Fruit fly (Drosophila melanogaster) whole organism, embryonic: ENCODE results near the gene CG32369.

Experiments
- Atf-2 ChIP-seq: fragments of 200-800 bp; sonication (Bioruptor generic); optimal IDR thresholded peaks from 2 replicates; lab custom pipeline; 2016; ENCODE audit warnings: missing biosample characterization, missing genetic modification characterization
- CG10147 ChIP-seq: fragments of 200-800 bp; sonication (Bioruptor generic); optimal IDR thresholded peaks from 2 replicates; lab custom pipeline; 2019; ENCODE audit warnings: missing biosample characterization, mild to moderate bottlenecking, missing genetic modification characterization, moderate library complexity
- CG10267 ChIP-seq: fragments of 200-800 bp; sonication (Bioruptor generic); optimal IDR thresholded peaks from 2 replicates; lab custom pipeline; 2018; ENCODE audit warnings: missing biosample characterization, mild to moderate bottlenecking, missing genetic modification characterization, moderate library complexity
- CG10959 ChIP-seq: fragments of 200-800 bp; sonication (Bioruptor generic); IDR thresholded peaks from 2 replicates; pipeline ENCODE4 v1.3.6; 2022; ENCODE audit warnings: missing biosample characterization, missing genetic modification characterization
- CG12299 ChIP-seq: fragments of 200-800 bp; sonication (Bioruptor generic); optimal IDR thresholded peaks from 2 replicates; lab custom pipeline; 2018; ENCODE audit warnings: missing biosample characterization, mild to moderate bottlenecking, missing genetic modification characterization
- CG12744 ChIP-seq: fragments of 200-800 bp; sonication (Bioruptor generic); optimal IDR thresholded peaks from 2 replicates; lab custom pipeline; 2016; ENCODE audit warnings: missing biosample characterization, missing genetic modification characterization
- CG14050 ChIP-seq: fragments of 200-800 bp; sonication (Bioruptor generic); IDR thresholded peaks from 3 replicates; pipeline ENCODE4 v1.3.6; 2022; ENCODE audit warnings: missing biosample characterization, missing genetic modification characterization
- CG15073 ChIP-seq: fragments of 200-800 bp; sonication (Bioruptor generic); optimal IDR thresholded peaks from 2 replicates; lab custom pipeline; 2016; ENCODE audit warnings: missing biosample characterization, missing genetic modification characterization
- CG16863 ChIP-seq: fragments of 200-800 bp; sonication (Bioruptor generic); optimal IDR thresholded peaks from 3 replicates; lab custom pipeline; 2016; ENCODE audit warnings: missing biosample characterization, missing genetic modification characterization
- CG2678 ChIP-seq: fragments of 200-800 bp; sonication (Bioruptor generic); optimal IDR thresholded peaks from 3 replicates; lab custom pipeline; 2019; ENCODE audit warnings: missing biosample characterization, mild to moderate bottlenecking, missing genetic modification characterization, moderate library complexity
- CG33557 ChIP-seq: fragments of 200-800 bp; sonication (Bioruptor generic); optimal IDR thresholded peaks from 2 replicates; lab custom pipeline; 2019; ENCODE audit warnings: missing biosample characterization, mild to moderate bottlenecking, missing genetic modification characterization, moderate library complexity
- CG3407 ChIP-seq: fragments of 200-800 bp; sonication (Bioruptor generic); optimal IDR thresholded peaks from 2 replicates; lab custom pipeline; 2018; ENCODE audit warnings: missing biosample characterization, mild to moderate bottlenecking, missing genetic modification characterization
- CG34376 ChIP-seq: fragments of 200-800 bp; sonication (Bioruptor generic); optimal IDR thresholded peaks from 2 replicates; lab custom pipeline; 2018; ENCODE audit warnings: missing biosample characterization, mild to moderate bottlenecking, missing genetic modification characterization
- CG3995 ChIP-seq: fragments of 200-800 bp; sonication (Bioruptor generic); optimal IDR thresholded peaks from 3 replicates; lab custom pipeline; 2016; ENCODE audit warnings: missing biosample characterization, missing genetic modification characterization
- CG42726 ChIP-seq: fragments of 200-800 bp; sonication (Bioruptor generic); IDR thresholded peaks from 2 replicates; pipeline ENCODE4 v1.3.6; 2022; ENCODE audit warnings: missing biosample characterization, missing genetic modification characterization; ENCODE audit not compliant: partially characterized antibody
- CG4707 ChIP-seq: fragments of 200-800 bp; sonication (Bioruptor generic); optimal IDR thresholded peaks from 2 replicates; lab custom pipeline; 2018; ENCODE audit warnings: missing biosample characterization, mild to moderate bottlenecking, missing genetic modification characterization, moderate library complexity
- CG4730 ChIP-seq: fragments of 200-800 bp; sonication (Bioruptor generic); IDR thresholded peaks from 2 replicates; pipeline ENCODE4 v1.3.6; 2022; ENCODE audit warnings: missing biosample characterization, missing genetic modification characterization
- CG4854 ChIP-seq: fragments of 200-800 bp; sonication (Bioruptor generic); optimal IDR thresholded peaks from 2 replicates; lab custom pipeline; 2016; ENCODE audit warnings: missing biosample characterization, missing genetic modification characterization, inconsistent platforms
- CG5180 ChIP-seq: fragments of 200-800 bp; sonication (Bioruptor generic); optimal IDR thresholded peaks from 3 replicates; lab custom pipeline; 2017; ENCODE audit warnings: missing biosample characterization, missing genetic modification characterization, mild to moderate bottlenecking, moderate library complexity, missing genetic modification reagents
- CG7556 ChIP-seq: fragments of 200-800 bp; sonication (Bioruptor generic); optimal IDR thresholded peaks from 2 replicates; lab custom pipeline; 2017; ENCODE audit warnings: missing biosample characterization, mild to moderate bottlenecking, missing genetic modification characterization
- CG7928 ChIP-seq: fragments of 200-800 bp; sonication (Bioruptor generic); optimal IDR thresholded peaks from 2 replicates; lab custom pipeline; 2017; ENCODE audit warnings: missing biosample characterization, mild to moderate bottlenecking, missing genetic modification characterization
- CG8281 ChIP-seq: fragments of 200-800 bp; sonication (Bioruptor generic); optimal IDR thresholded peaks from 2 replicates; lab custom pipeline; 2018; ENCODE audit warnings: missing biosample characterization, mild to moderate bottlenecking, missing genetic modification characterization, moderate library complexity
- CG9215 ChIP-seq: fragments of 200-800 bp; sonication (Bioruptor generic); IDR thresholded peaks from 2 replicates; pipeline ENCODE4 v1.3.6; 2022; ENCODE audit warnings: missing biosample characterization, missing genetic modification characterization
- E2f1 ChIP-seq: fragments of 200-800 bp; sonication (Bioruptor generic); IDR thresholded peaks from 2 replicates; pipeline ENCODE4 v1.3.6; 2022; ENCODE audit warnings: missing biosample characterization, missing genetic modification characterization
- ERR ChIP-seq: fragments of 200-800 bp; sonication (Bioruptor generic); optimal IDR thresholded peaks from 2 replicates; lab custom pipeline; 2016; ENCODE audit warnings: missing biosample characterization, missing genetic modification characterization
- Hr51 ChIP-seq, 2 experiments: fragments of 200-800 bp; sonication (Bioruptor generic); optimal IDR thresholded peaks; 2 replicates in 1 of 2; 3 replicates in 1 of 2; lab custom pipeline; 2016 to 2018; ENCODE audit warnings: missing biosample characterization in 2 of 2, missing genetic modification characterization in 2 of 2, mild to moderate bottlenecking in 1 of 2, moderate library complexity in 1 of 2
- Hr78 ChIP-seq, 2 experiments: fragments of 200-800 bp in 1 of 2; fragments of >200 bp in 1 of 2; sonication (Bioruptor generic) in 1 of 2; optimal IDR thresholded peaks; 2 replicates each; lab custom pipeline; 2017 to 2019; ENCODE audit warnings: missing biosample characterization in 2 of 2, missing genetic modification characterization in 2 of 2, mild to moderate bottlenecking in 1 of 2, moderate library complexity in 1 of 2
- Hsf ChIP-seq: fragments of 200-800 bp; sonication (Bioruptor generic); optimal IDR thresholded peaks from 3 replicates; lab custom pipeline; 2016; ENCODE audit warnings: missing biosample characterization, missing genetic modification characterization
- Mad ChIP-seq: fragments of 200-800 bp; sonication (Bioruptor generic); optimal IDR thresholded peaks from 2 replicates; lab custom pipeline; 2016; ENCODE audit warnings: missing biosample characterization, missing genetic modification characterization
- Nf-YC ChIP-seq: fragments of 200-800 bp; optimal IDR thresholded peaks from 3 replicates; lab custom pipeline; 2019; ENCODE audit warnings: missing biosample characterization, mild to moderate bottlenecking, missing genetic modification characterization, moderate library complexity
- NfI ChIP-seq: fragments of 200-800 bp; sonication (Bioruptor generic); optimal IDR thresholded peaks from 3 replicates; lab custom pipeline; 2018; ENCODE audit warnings: missing biosample characterization, mild to moderate bottlenecking, missing genetic modification characterization, moderate library complexity
- Ptx1 ChIP-seq: fragments of 200-800 bp; sonication (Bioruptor generic); IDR thresholded peaks from 2 replicates; pipeline ENCODE4 v1.3.6; 2022; ENCODE audit warnings: missing biosample characterization, missing genetic modification characterization
- YL-1 ChIP-seq: fragments of 200-800 bp; sonication (Bioruptor generic); optimal IDR thresholded peaks from 3 replicates; lab custom pipeline; 2017; ENCODE audit warnings: missing biosample characterization, mild to moderate bottlenecking, missing genetic modification characterization
- bigmax ChIP-seq: fragments of 200-800 bp; sonication (Bioruptor generic); optimal IDR thresholded peaks from 2 replicates; lab custom pipeline; 2018; ENCODE audit warnings: missing biosample characterization, mild to moderate bottlenecking, missing genetic modification characterization
- chm ChIP-seq: fragments of 200-800 bp; sonication (Bioruptor generic); IDR thresholded peaks from 2 replicates; pipeline ENCODE4 v1.3.6; 2022; ENCODE audit warnings: missing biosample characterization, missing genetic modification characterization
- chn ChIP-seq: fragments of 200-800 bp; sonication (Bioruptor generic); optimal IDR thresholded peaks from 2 replicates; lab custom pipeline; 2016; ENCODE audit warnings: missing biosample characterization, missing genetic modification characterization
- croc ChIP-seq: fragments of 200-800 bp; sonication (Bioruptor generic); conservative IDR thresholded peaks from 3 replicates; pipeline ENCODE4 v1.3.6; 2022; ENCODE audit warnings: missing biosample characterization, missing genetic modification characterization
- crp ChIP-seq, 2 experiments: fragments of 200-800 bp; sonication (Bioruptor generic); optimal IDR thresholded peaks; 2 replicates in 1 of 2; 3 replicates in 1 of 2; lab custom pipeline; 2017; ENCODE audit warnings: missing biosample characterization in 2 of 2, missing genetic modification characterization in 2 of 2, mild to moderate bottlenecking in 1 of 2, moderate library complexity in 1 of 2
- disco-r ChIP-seq: fragments of 200-800 bp; sonication (Bioruptor generic); optimal IDR thresholded peaks from 2 replicates; lab custom pipeline; 2016; ENCODE audit warnings: missing biosample characterization, missing genetic modification characterization
- gro ChIP-seq: fragments of 200-800 bp; sonication (Bioruptor generic); optimal IDR thresholded peaks from 2 replicates; lab custom pipeline; 2016; ENCODE audit warnings: missing biosample characterization, missing genetic modification characterization
- gt ChIP-seq: fragments of 200-800 bp; sonication (Bioruptor generic); IDR thresholded peaks from 2 replicates; pipeline ENCODE4 v1.3.6; 2022; ENCODE audit warnings: missing biosample characterization, missing genetic modification characterization
- inv ChIP-seq: fragments of 200-800 bp; sonication (Bioruptor generic); IDR thresholded peaks from 2 replicates; pipeline ENCODE4 v1.3.6; 2022; ENCODE audit warnings: missing biosample characterization, missing genetic modification characterization; ENCODE audit not compliant: partially characterized antibody
- lov ChIP-seq, 2 experiments: fragments of 200-800 bp in 1 of 2; fragments of >200 bp in 1 of 2; sonication (Bioruptor generic) in 1 of 2; IDR thresholded peaks in 1 of 2; optimal IDR thresholded peaks in 1 of 2; 2 replicates in 1 of 2; 3 replicates in 1 of 2; pipeline versions ENCODE4 v1.3.6 to Lab custom; 2017 to 2022; ENCODE audit warnings: missing biosample characterization in 1 of 2, missing genetic modification characterization in 1 of 2
- peb ChIP-seq: fragments of 200-800 bp; sonication (Bioruptor generic); IDR thresholded peaks from 2 replicates; pipeline ENCODE4 v1.3.6; 2022; ENCODE audit warnings: missing biosample characterization, missing genetic modification characterization
- pfk ChIP-seq: fragments of 200-800 bp; sonication (Bioruptor generic); optimal IDR thresholded peaks from 2 replicates; lab custom pipeline; 2018; ENCODE audit warnings: missing biosample characterization, mild to moderate bottlenecking, missing genetic modification characterization, moderate library complexity
- pita ChIP-seq: fragments of 200-800 bp; sonication (Bioruptor generic); optimal IDR thresholded peaks from 2 replicates; lab custom pipeline; 2017; ENCODE audit warnings: missing biosample characterization, mild to moderate bottlenecking, missing genetic modification characterization
- psq ChIP-seq: fragments of 200-800 bp; sonication (Bioruptor generic); optimal IDR thresholded peaks from 2 replicates; lab custom pipeline; 2017; ENCODE audit warnings: missing biosample characterization, missing genetic modification characterization
- run ChIP-seq: fragments of 200-800 bp; sonication (Bioruptor generic); optimal IDR thresholded peaks from 3 replicates; lab custom pipeline; 2018; ENCODE audit warnings: missing biosample characterization, mild to moderate bottlenecking, missing genetic modification characterization
- schlank ChIP-seq: fragments of 200-800 bp; sonication (Bioruptor generic); optimal IDR thresholded peaks from 2 replicates; lab custom pipeline; 2018; ENCODE audit warnings: missing biosample characterization, mild to moderate bottlenecking, missing genetic modification characterization
- sens ChIP-seq: fragments of 200-800 bp; sonication (Bioruptor generic); peaks from one replicate; lab custom pipeline; 2016; ENCODE audit warnings: missing biosample characterization, missing genetic modification characterization
- tio ChIP-seq: fragments of 200-800 bp; sonication (Bioruptor generic); optimal IDR thresholded peaks from 2 replicates; lab custom pipeline; 2017; ENCODE audit warnings: missing biosample characterization, missing genetic modification characterization, inconsistent platforms

Gene CG32369

dm6 chr3L:7783383-7783782 is 26.2 kb downstream of the CG32369 start (continued):
- TF ChIP-seq CG12744 (GFP tag; lab: Kevin White, UChicago) (no peak), Hsf (GFP tag; lab: Kevin White, UChicago) (peak; percentile 4), CG42726 (no peak), CG2678 (tag; lab: Kevin White, UChicago) (peak; percentile 24), disco-r (no peak), CG7928 (GFP tag; lab: Kevin White, UChicago) (no peak), tio (GFP tag; lab: Kevin White, UChicago) (no peak), CG4707 (GFP tag; lab: Kevin White, UChicago) (no peak), CG7556 (GFP tag; lab: Kevin White, UChicago) (no peak), croc (no peak), CG10267 (tag; lab: Kevin White, UChicago) (no peak), NfI (GFP tag; lab: Kevin White, UChicago) (no peak), CG14050 (GFP tag; lab: Robert Waterston, UW) (peak; percentile 19; the same call in 1 of the 3 replicates), lov (optimal IDR thresholded peaks at IDR 0.05; lab: Kevin White, UChicago) (no peak), lov (GFP tag; IDR thresholded peaks at IDR 0.05; lab: Robert Waterston, UW) (no peak), CG16863 (no peak), Nf-YC (tag; lab: Kevin White, UChicago) (no peak), peb (GFP tag; lab: Robert Waterston, UW) (no peak), CG15073 (no peak), schlank (tag; lab: Kevin White, UChicago) (no peak), CG10147 (no peak), gro (GFP tag; lab: Kevin White, UChicago) (no peak), psq (no peak), CG12299 (tag; lab: Kevin White, UChicago) (no peak), Ptx1 (no peak; the same call in 1 of the 2 replicates), Hr78 (GFP tag; optimal IDR thresholded peaks at IDR 0.05; lab: Kevin White, UChicago) (no peak), crp (GFP tag; optimal IDR thresholded peaks at IDR 0.05; lab: Kevin White, UChicago) (no peak), chn (no peak), inv (no peak), Mad (GFP tag; lab: Kevin White, UChicago) (no peak), CG5180 (GFP tag; lab: Kevin White, UChicago) (no peak), ERR (GFP tag; lab: Kevin White, UChicago) (no peak), CG4854 (GFP tag; lab: Kevin White, UChicago) (no peak), bigmax (GFP tag; lab: Kevin White, UChicago) (no peak), CG8281 (tag; lab: Kevin White, UChicago) (no peak), CG3995 (GFP tag; lab: Kevin White, UChicago) (no peak), run (tag; lab: Kevin White, UChicago) (no peak), chm (GFP tag; lab: Robert Waterston, UW) (no peak), Atf-2 (no peak), pfk (GFP tag; lab: Kevin White, UChicago) (no peak), CG3407 (GFP tag; lab: Kevin White, UChicago) (no peak), CG4730 (GFP tag; lab: Robert Waterston, UW) (0 out of 2 replicates have a peak, but pooled peaks have one; percentile 27), sens (GFP tag; lab: Kevin White, UChicago) (no peak), CG10959 (GFP tag; lab: Robert Waterston, UW) (no peak), CG34376 (GFP tag; lab: Kevin White, UChicago) (no peak), gt (no peak), CG9215 (GFP tag; lab: Robert Waterston, UW) (no peak), Hr51 (GFP tag; optimal IDR thresholded peaks at IDR 0.05; lab: Kevin White, UChicago) (peak in 1 of 2 experiments; percentile 53), CG33557 (no peak), YL-1 (GFP tag; lab: Kevin White, UChicago) (no peak), E2f1 (GFP tag; lab: Robert Waterston, UW) (no peak), pita (GFP tag; lab: Kevin White, UChicago) (no peak)
